Worm (Caenorhabditis elegans) whole organism, L4 larva: ENCODE results near the gene idpp-13.

Experiments used
- D1046.2 ChIP-seq: fragments of 200-800 bp; sonication (Bioruptor generic); IDR thresholded peaks from 2 replicates; pipeline ENCODE4 v1.3.6; 2022; ENCODE audit warnings: missing genetic modification characterization, missing compliant biosample characterization
- F49E8.2 ChIP-seq: sonication (generic microtip); optimal IDR thresholded peaks from 2 replicates; lab custom pipeline; 2016; ENCODE audit warnings: missing compliant biosample characterization, mild to moderate bottlenecking, missing genetic modification characterization, borderline replicate concordance
- T26A8.4 ChIP-seq: fragments of 200-800 bp; sonication (Bioruptor generic); IDR thresholded peaks from 2 replicates; pipeline ENCODE4 v1.3.6; 2022; ENCODE audit warnings: missing genetic modification characterization, missing compliant biosample characterization
- aha-1 ChIP-seq: fragments of 150-350 bp; peaks from one replicate; lab custom pipeline; 2014; ENCODE audit warnings: missing biosample characterization, missing genetic modification characterization
- ceh-62 ChIP-seq: sonication (generic microtip); optimal IDR thresholded peaks from 2 replicates; lab custom pipeline; 2017; ENCODE audit warnings: missing biosample characterization, missing genetic modification characterization
- ceh-82 ChIP-seq: sonication (generic microtip); optimal IDR thresholded peaks from 2 replicates; lab custom pipeline; 2017; ENCODE audit warnings: missing biosample characterization, missing genetic modification characterization
- ces-1 ChIP-seq: fragments of 150-350 bp; sonication (generic microtip); optimal IDR thresholded peaks from 4 replicates; lab custom pipeline; 2014; ENCODE audit warnings: missing biosample characterization, missing genetic modification reagents, missing genetic modification characterization
- daf-8 ChIP-seq: fragments of 200-800 bp; sonication (Bioruptor generic); IDR thresholded peaks from 2 replicates; pipeline ENCODE4 v1.3.6; 2022; ENCODE audit warnings: missing genetic modification characterization, missing compliant biosample characterization
- dmd-9 ChIP-seq: fragments of 200-800 bp; sonication (Bioruptor generic); IDR thresholded peaks from 2 replicates; pipeline ENCODE4 v1.3.6; 2022; ENCODE audit warnings: missing genetic modification reagents, missing genetic modification characterization, missing compliant biosample characterization
- gei-8 ChIP-seq: fragments of 200-800 bp; sonication (Bioruptor generic); optimal IDR thresholded peaks from 2 replicates; lab custom pipeline; 2018; ENCODE audit warnings: mild to moderate bottlenecking, missing genetic modification characterization, missing compliant biosample characterization
- lim-7 ChIP-seq: fragments of 200-800 bp; sonication (Bioruptor generic); IDR thresholded peaks from 2 replicates; pipeline ENCODE4 v1.3.6; 2022; ENCODE audit warnings: missing genetic modification characterization, missing compliant biosample characterization
- mes-2 ChIP-seq: sonication (generic microtip); optimal IDR thresholded peaks from 2 replicates; lab custom pipeline; 2016; ENCODE audit warnings: missing genotype, mild to moderate bottlenecking, missing genetic modification characterization, missing compliant biosample characterization; ENCODE audit not compliant: poor library complexity, severe bottlenecking
- nhr-42 ChIP-seq: fragments of 200-800 bp; sonication (Bioruptor generic); IDR thresholded peaks from 2 replicates; pipeline ENCODE4 v1.3.6; 2022; ENCODE audit warnings: missing genetic modification characterization, missing compliant biosample characterization
- php-3 ChIP-seq: fragments of 200-800 bp; sonication (Bioruptor generic); IDR thresholded peaks from 2 replicates; pipeline ENCODE4 v1.3.6; 2022; ENCODE audit warnings: missing genetic modification reagents, missing genetic modification characterization, missing compliant biosample characterization
- rbr-2 ChIP-seq: sonication (generic microtip); optimal IDR thresholded peaks from 2 replicates; lab custom pipeline; 2016; ENCODE audit warnings: missing genotype, missing genetic modification characterization, missing compliant biosample characterization
- set-16 ChIP-seq: fragments of 200-800 bp; sonication (Bioruptor generic); IDR thresholded peaks from 2 replicates; pipeline ENCODE4 v1.3.6; 2022; ENCODE audit warnings: missing genetic modification reagents, missing genetic modification characterization, missing compliant biosample characterization
- zip-11 ChIP-seq: fragments of 200-800 bp; sonication (Bioruptor generic); IDR thresholded peaks from 2 replicates; pipeline ENCODE4 v1.3.6; 2022; ENCODE audit warnings: missing genetic modification characterization, missing compliant biosample characterization

idpp-13 gene

DNA sequence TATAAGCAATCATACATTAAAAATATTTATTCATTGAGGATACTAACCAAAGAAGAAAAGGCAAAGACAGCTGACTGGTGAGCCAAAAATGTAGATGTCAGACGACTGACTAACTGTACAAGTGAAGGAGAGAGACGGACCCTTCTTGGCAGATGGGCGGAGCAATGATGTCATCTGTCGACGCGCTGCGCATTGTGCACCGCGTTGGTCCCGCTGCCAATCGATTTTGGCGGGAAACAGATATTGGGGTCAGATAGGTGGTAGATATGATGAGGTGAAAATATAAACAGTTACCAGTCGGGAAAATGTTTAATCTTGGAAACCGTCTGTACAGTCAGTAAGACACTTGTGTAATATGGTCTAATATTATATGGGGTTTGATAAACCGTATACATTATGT is 46.9 kb downstream of the idpp-13 start, which contains the start of gene T24C4.2:
T24C4.2 (minus strand) TSS at position 101 of the 400 bp plus-strand sequence.
- no peak for TF ChIP-seq mes-2 (tag; lab: Kevin White, UChicago)
- no peak for TF ChIP-seq ceh-62
- TF ChIP-seq T26A8.4: no peak
- no peak for TF ChIP-seq rbr-2 (tag; lab: Kevin White, UChicago)
- TF ChIP-seq ces-1 (GFP tag; lab: Kevin White, UChicago): no peak
- TF ChIP-seq gei-8 (GFP tag; lab: Kevin White, UChicago): no peak
- no peak for TF ChIP-seq daf-8 (GFP tag; lab: Robert Waterston, UW)
- TF ChIP-seq F49E8.2: no peak
- TF ChIP-seq zip-11: no peak
- TF ChIP-seq php-3: no peak
- TF ChIP-seq dmd-9 (GFP tag; lab: Robert Waterston, UW): no peak
- no peak for TF ChIP-seq D1046.2
- TF ChIP-seq ceh-82 (tag; lab: Kevin White, UChicago): no peak
- TF ChIP-seq nhr-42 (GFP tag; lab: Robert Waterston, UW): no peak
- TF ChIP-seq set-16 (GFP tag; lab: Robert Waterston, UW): no peak

DNA sequence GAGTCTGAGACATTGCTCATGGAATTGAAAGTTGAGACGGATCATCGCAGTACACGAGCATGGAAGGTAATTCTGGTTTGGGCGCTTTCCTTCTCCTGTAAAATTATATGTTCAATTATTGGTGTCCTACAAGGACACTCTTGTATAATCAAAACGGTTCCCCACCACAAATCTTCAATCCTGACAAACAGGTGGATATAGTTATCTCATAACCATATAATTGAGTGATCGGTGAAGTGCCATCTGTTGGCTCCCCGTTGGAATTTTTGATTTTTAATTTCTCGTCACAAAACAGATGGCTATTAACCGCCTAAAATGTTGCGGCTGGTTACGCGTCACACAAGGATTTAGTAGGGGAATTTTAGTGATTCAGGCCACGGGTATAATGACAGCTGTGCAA is 47.9 kb downstream of the idpp-13 start:
- TF ChIP-seq aha-1 (tag; lab: Kevin White, UChicago) (peak; percentile 84), lim-7 (GFP tag; lab: Robert Waterston, UW) (no peak)
